Fruit fly (Drosophila melanogaster): ENCODE data around the gene pon.

pon gene

dm6 chrX:4614325-4614724 lies 21.8 kb upstream of the pon start (continued):
- TF ChIP-seq Dad (GFP tag; optimal IDR thresholded peaks at IDR 0.05) (no peak), CG16863 (GFP tag; optimal IDR thresholded peaks at IDR 0.05) (no peak), lab (GFP tag; optimal IDR thresholded peaks at IDR 0.05) (peak; percentile 47), CG17359 (tag; optimal IDR thresholded peaks at IDR 0.05) (peak; percentile 17), Rfx (GFP tag; IDR thresholded peaks at IDR 0.05) (peak; percentile 61), vvl (GFP tag; IDR thresholded peaks at IDR 0.05) (peak; percentile 25; the same call in 1 of the 2 replicates), cas (GFP tag; IDR thresholded peaks at IDR 0.05) (peak; percentile 53; the same call in 1 of the 2 replicates), row (GFP tag; IDR thresholded peaks at IDR 0.05) (peak; percentile 66), CG18476 (GFP tag; optimal IDR thresholded peaks at IDR 0.05) (no peak), hkb (optimal IDR thresholded peaks at IDR 0.05) (no peak), hkb (GFP tag; IDR thresholded peaks at IDR 0.05) (peak; percentile 35; the same call in 1 of the 2 replicates), Dip3 (GFP tag; optimal IDR thresholded peaks at IDR 0.05) (peak; percentile 31), CkIIα-i1 (GFP tag; IDR thresholded peaks at IDR 0.05) (no peak), bcd (GFP tag; optimal IDR thresholded peaks at IDR 0.05) (peak; percentile 2), Rx (GFP tag; IDR thresholded peaks at IDR 0.05) (peak; percentile 7; the same call in 1 of the 2 replicates), Pdp1 (GFP tag; optimal IDR thresholded peaks at IDR 0.05) (peak; percentile 5 to 8), grau (tag; optimal IDR thresholded peaks at IDR 0.05) (peak; percentile 5), Doc2 (GFP tag; IDR thresholded peaks at IDR 0.05) (no peak), Antp (GFP tag; optimal IDR thresholded peaks at IDR 0.05) (no peak), lilli (GFP tag; optimal IDR thresholded peaks at IDR 0.05) (peak; percentile 56), CG15514 (GFP tag; optimal IDR thresholded peaks at IDR 0.05) (peak; percentile 14), CG9215 (GFP tag; IDR thresholded peaks at IDR 0.05) (peak; percentile 42; the same call in 1 of the 2 replicates), CG17912 (GFP tag; optimal IDR thresholded peaks at IDR 0.05) (no peak), gem (tag; optimal IDR thresholded peaks at IDR 0.05) (peak; percentile 50), HLHmδ (GFP tag; optimal IDR thresholded peaks at IDR 0.05) (no peak), CG4820 (GFP tag; optimal IDR thresholded peaks at IDR 0.05) (no peak), Abd-B (GFP tag; optimal IDR thresholded peaks at IDR 0.05) (no peak), dmrt99B (tag; optimal IDR thresholded peaks at IDR 0.05) (peak; percentile 10), CG6654 (GFP tag; optimal IDR thresholded peaks at IDR 0.05) (no peak), CG31365 (tag; optimal IDR thresholded peaks at IDR 0.05) (no peak), Dbx (GFP tag; IDR thresholded peaks at IDR 0.05) (0 out of 3 replicates have a peak, but pooled peaks have one; percentile 37), CG11504 (tag; optimal IDR thresholded peaks at IDR 0.05) (peak; percentile 47), zfh1 (GFP tag; IDR thresholded peaks at IDR 0.05) (peak; percentile 59; the same call in 2 of the 3 replicates), yki (optimal IDR thresholded peaks at IDR 0.05) (no peak), ci (GFP tag; IDR thresholded peaks at IDR 0.05) (0 out of 3 replicates have a peak, but pooled peaks have one; percentile 14), peb (GFP tag; IDR thresholded peaks at IDR 0.05) (peak; percentile 51), CG7963 (GFP tag; IDR thresholded peaks at IDR 0.05; ENCODE audit: partially characterized antibody) (no peak), lov (optimal IDR thresholded peaks at IDR 0.05) (no peak), lov (GFP tag; IDR thresholded peaks at IDR 0.05) (no peak), D19B (GFP tag; optimal IDR thresholded peaks at IDR 0.05) (peak; percentile 85), CG8765 (GFP tag; IDR thresholded peaks at IDR 0.05) (no peak), Lhr (GFP tag; optimal IDR thresholded peaks at IDR 0.05) (no peak), Meics (GFP tag; optimal IDR thresholded peaks at IDR 0.05) (peak; percentile 41), caup (GFP tag; optimal IDR thresholded peaks at IDR 0.05; ENCODE audit: severe bottlenecking) (no peak), CG6683 (GFP tag; optimal IDR thresholded peaks at IDR 0.05) (no peak), prd (optimal IDR thresholded peaks at IDR 0.05) (no peak), prd (GFP tag; IDR thresholded peaks at IDR 0.05) (peak; percentile 62; the same call in 2 of the 3 replicates), sisA (GFP tag; IDR thresholded peaks at IDR 0.05) (peak; percentile 25; the same call in 1 of the 2 replicates), NK7.1 (GFP tag; optimal IDR thresholded peaks at IDR 0.05) (no peak), unc-4 (GFP tag; IDR thresholded peaks at IDR 0.05; ENCODE audit: partially characterized antibody) (no peak), Atf6 (GFP tag; IDR thresholded peaks at IDR 0.05) (peak; percentile 32; the same call in 1 of the 2 replicates)

Measured in whole organism, embryonic.